Worm (Caenorhabditis elegans) whole organism, L3 larva: ENCODE results near the gene ugt-63.

Experiments used
- ZK546.5 ChIP-seq: sonication (generic microtip); optimal IDR thresholded peaks from 2 replicates; lab custom pipeline; 2017; ENCODE audit warnings: missing biosample characterization, missing genetic modification characterization
- aly-2 ChIP-seq: fragments of 150-350 bp; optimal IDR thresholded peaks from 2 replicates; lab custom pipeline; 2014; ENCODE audit warnings: missing biosample characterization, missing genetic modification characterization
- ama-1 ChIP-seq: fragments of 150-350 bp; optimal IDR thresholded peaks from 2 replicates; lab custom pipeline; 2018
- ceh-16 ChIP-seq: sonication (generic microtip); optimal IDR thresholded peaks from 2 replicates; lab custom pipeline; 2017; ENCODE audit warnings: missing biosample characterization, missing genetic modification characterization
- ceh-28 ChIP-seq: fragments of 150-350 bp; optimal IDR thresholded peaks from 2 replicates; lab custom pipeline; 2014; ENCODE audit warnings: missing biosample characterization, missing genetic modification reagents, missing genetic modification characterization
- ceh-82 ChIP-seq: fragments of 150-350 bp; optimal IDR thresholded peaks from 2 replicates; lab custom pipeline; 2014; ENCODE audit warnings: missing biosample characterization, missing genetic modification characterization
- daf-12 ChIP-seq: fragments of 150-350 bp; optimal IDR thresholded peaks from 2 replicates; lab custom pipeline; 2014; ENCODE audit warnings: missing biosample characterization, missing genetic modification reagents, missing genetic modification characterization
- egl-27 ChIP-seq: sonication (generic microtip); optimal IDR thresholded peaks from 4 replicates; lab custom pipeline; 2017; ENCODE audit warnings: missing biosample characterization, missing genetic modification reagents, missing genetic modification characterization
- egl-5 ChIP-seq: fragments of 150-350 bp; optimal IDR thresholded peaks from 2 replicates; lab custom pipeline; 2017; ENCODE audit warnings: missing biosample characterization, missing genetic modification reagents, missing genetic modification characterization, inconsistent platforms
- elt-1 ChIP-seq: fragments of 150-350 bp; optimal IDR thresholded peaks from 2 replicates; lab custom pipeline; 2014; ENCODE audit warnings: missing biosample characterization, missing genetic modification characterization
- elt-2 ChIP-seq: sonication (generic microtip); optimal IDR thresholded peaks from 2 replicates; lab custom pipeline; 2016; ENCODE audit warnings: missing genetic modification reagents, mild to moderate bottlenecking, missing genetic modification characterization, missing compliant biosample characterization
- elt-3 ChIP-seq, 3 experiments: fragments of 150-350 bp in 1 of 3; sonication (generic microtip) in 2 of 3; optimal IDR thresholded peaks; 2 replicates in 2 of 3; 4 replicates in 1 of 3; lab custom pipeline; 2014 to 2017; ENCODE audit warnings: missing biosample characterization in 3 of 3, missing genetic modification characterization in 3 of 3
- fkh-10 ChIP-seq: sonication (generic microtip); optimal IDR thresholded peaks from 2 replicates; lab custom pipeline; 2017; ENCODE audit warnings: missing biosample characterization, missing genetic modification reagents, missing genetic modification characterization
- fos-1 ChIP-seq: fragments of 150-350 bp; optimal IDR thresholded peaks from 2 replicates; lab custom pipeline; 2014; ENCODE audit warnings: missing biosample characterization, missing genetic modification characterization
- lin-15B ChIP-seq: fragments of 150-350 bp; optimal IDR thresholded peaks from 2 replicates; lab custom pipeline; 2014; ENCODE audit warnings: missing biosample characterization, missing genetic modification characterization
- lin-39 ChIP-seq: fragments of 150-350 bp; optimal IDR thresholded peaks from 2 replicates; lab custom pipeline; 2018; ENCODE audit warnings: missing biosample characterization, missing genetic modification reagents, missing genetic modification characterization
- lsy-12 ChIP-seq: sonication (generic microtip); optimal IDR thresholded peaks from 2 replicates; lab custom pipeline; 2016; ENCODE audit warnings: mild to moderate bottlenecking, missing genetic modification characterization, missing compliant biosample characterization
- mdl-1 ChIP-seq: fragments of 150-350 bp; optimal IDR thresholded peaks from 2 replicates; lab custom pipeline; 2014; ENCODE audit warnings: missing biosample characterization, missing genetic modification characterization
- nfya-1 ChIP-seq: sonication (generic microtip); optimal IDR thresholded peaks from 2 replicates; lab custom pipeline; 2017; ENCODE audit warnings: missing genetic modification characterization, mild to moderate bottlenecking, missing compliant biosample characterization, antibody characterized with exemption, moderate library complexity; ENCODE audit not compliant: insufficient read depth
- nhr-11 ChIP-seq: fragments of 150-350 bp; optimal IDR thresholded peaks from 2 replicates; lab custom pipeline; 2014; ENCODE audit warnings: missing biosample characterization, missing genetic modification characterization
- nhr-12 ChIP-seq: fragments of 150-350 bp; optimal IDR thresholded peaks from 2 replicates; lab custom pipeline; 2014; ENCODE audit warnings: missing biosample characterization, missing genetic modification characterization
- nhr-23 ChIP-seq: fragments of 150-350 bp; optimal IDR thresholded peaks from 2 replicates; lab custom pipeline; 2014; ENCODE audit warnings: missing biosample characterization, missing genetic modification reagents, missing genetic modification characterization
- nhr-237 ChIP-seq: fragments of 150-350 bp; optimal IDR thresholded peaks from 2 replicates; lab custom pipeline; 2014; ENCODE audit warnings: missing biosample characterization, missing genetic modification characterization
- nhr-25 ChIP-seq: sonication (generic microtip); optimal IDR thresholded peaks from 2 replicates; lab custom pipeline; 2017; ENCODE audit warnings: missing biosample characterization, missing genetic modification characterization
- nhr-28 ChIP-seq: fragments of 150-350 bp; optimal IDR thresholded peaks from 2 replicates; lab custom pipeline; 2014; ENCODE audit warnings: missing biosample characterization, missing genetic modification characterization
- nhr-43 ChIP-seq: sonication (generic microtip); optimal IDR thresholded peaks from 2 replicates; lab custom pipeline; 2016; ENCODE audit warnings: mild to moderate bottlenecking, missing genetic modification characterization, missing compliant biosample characterization; ENCODE audit not compliant: poor library complexity, severe bottlenecking
- nhr-67 ChIP-seq: fragments of 150-350 bp; optimal IDR thresholded peaks from 2 replicates; lab custom pipeline; 2014; ENCODE audit warnings: missing biosample characterization, missing genetic modification characterization
- nhr-76 ChIP-seq: fragments of 150-350 bp; sonication (generic microtip); optimal IDR thresholded peaks from 5 replicates; lab custom pipeline; 2014; ENCODE audit warnings: missing biosample characterization, missing genetic modification characterization
- nhr-77 ChIP-seq: fragments of 150-350 bp; optimal IDR thresholded peaks from 2 replicates; lab custom pipeline; 2014; ENCODE audit warnings: missing biosample characterization, missing genetic modification characterization
- skn-1 ChIP-seq: fragments of 150-350 bp; optimal IDR thresholded peaks from 2 replicates; lab custom pipeline; 2014; ENCODE audit warnings: missing biosample characterization, missing genetic modification characterization
- snpc-4 ChIP-seq: fragments of 150-350 bp; optimal IDR thresholded peaks from 2 replicates; lab custom pipeline; 2014; ENCODE audit warnings: missing biosample characterization, missing genetic modification characterization
- tbx-2 ChIP-seq: sonication (generic microtip); optimal IDR thresholded peaks from 2 replicates; lab custom pipeline; 2016; ENCODE audit warnings: mild to moderate bottlenecking, missing genetic modification characterization, missing compliant biosample characterization
- unc-39 ChIP-seq: sonication (generic microtip); optimal IDR thresholded peaks from 4 replicates; lab custom pipeline; 2017; ENCODE audit warnings: missing biosample characterization, missing genetic modification characterization
- unc-62 ChIP-seq: fragments of 150-350 bp; sonication (generic microtip); optimal IDR thresholded peaks from 4 replicates; lab custom pipeline; 2014; ENCODE audit warnings: missing biosample characterization, missing genetic modification reagents, missing genetic modification characterization
- ztf-11 ChIP-seq: fragments of 150-350 bp; optimal IDR thresholded peaks from 2 replicates; lab custom pipeline; 2014; ENCODE audit warnings: missing biosample characterization, missing genetic modification characterization
- ztf-4 ChIP-seq: fragments of 150-350 bp; optimal IDR thresholded peaks from 2 replicates; lab custom pipeline; 2014; ENCODE audit warnings: missing biosample characterization, missing genetic modification characterization

Gene ugt-63

ce11 chrV:5110684-5111083 is at the start of gene ugt-63:
Gene ugt-63 (minus strand): TSS chrV:5110772.
- TF ChIP-seq nhr-43 (tag; lab: Kevin White, UChicago) (peak; percentile 63), fkh-10 (GFP tag; lab: Kevin White, UChicago) (no peak), nhr-76 (tag; lab: Kevin White, UChicago) (no peak)

- TF ChIP-seq tbx-2 (tag; lab: Kevin White, UChicago): no peak
- no peak for TF ChIP-seq nhr-25 (tag; lab: Kevin White, UChicago)
- TF ChIP-seq nhr-43 (tag; lab: Kevin White, UChicago): no peak
- no peak for TF ChIP-seq nhr-11 (tag; lab: Kevin White, UChicago)
- TF ChIP-seq elt-3 (tag; optimal IDR thresholded peaks at IDR 0.05; lab: Kevin White, UChicago): no peak
- no peak for TF ChIP-seq daf-12
- TF ChIP-seq nhr-76 (tag; lab: Kevin White, UChicago): no peak
- no peak for TF ChIP-seq skn-1 (tag; lab: Kevin White, UChicago)
- no peak for TF ChIP-seq elt-1 (tag; lab: Kevin White, UChicago)
- no peak for TF ChIP-seq egl-5
- TF ChIP-seq aly-2 (tag; lab: Kevin White, UChicago): no peak
- no peak for TF ChIP-seq lin-15B (tag; lab: Kevin White, UChicago)
- no peak for TF ChIP-seq ceh-16 (tag; lab: Kevin White, UChicago)
- no peak for TF ChIP-seq mdl-1 (tag; lab: Kevin White, UChicago)
- no peak for TF ChIP-seq nhr-28 (tag; lab: Kevin White, UChicago)
- no peak for TF ChIP-seq lin-39
- TF ChIP-seq ceh-28 (tag; lab: Kevin White, UChicago): no peak
- no peak for TF ChIP-seq ztf-4 (tag; lab: Kevin White, UChicago)
- TF ChIP-seq fos-1 (tag; lab: Kevin White, UChicago): no peak
- TF ChIP-seq ama-1: no peak
- TF ChIP-seq, all 47 proteins: peak for 0
Measured at ce11 chrV:5158302-5158701, 47.7 kb upstream of the ugt-63 start, which contains the start of gene abu-15. Gene abu-15 (plus strand): TSS chrV:5158602.

DNA sequence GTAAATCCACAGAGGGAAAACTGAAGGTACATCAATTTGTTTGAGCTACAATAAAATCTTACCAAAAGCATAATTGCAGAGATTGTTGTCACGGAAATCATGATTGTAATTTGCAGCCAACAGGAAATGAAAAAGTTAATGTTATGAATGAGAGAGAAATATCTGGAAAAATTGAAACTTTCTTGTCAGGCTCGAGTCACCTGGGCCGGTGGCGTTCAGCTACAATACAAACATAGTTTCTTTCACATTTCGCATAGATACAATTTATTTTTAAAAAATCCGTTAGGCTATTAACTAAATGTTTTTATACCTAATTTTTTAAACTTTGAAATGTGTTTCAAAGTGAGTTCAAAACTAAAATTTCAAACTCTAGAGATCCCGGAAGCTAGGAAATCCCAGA is 47.1 kb upstream of the ugt-63 start, which contains the start of gene srx-39:
Gene srx-39 (minus strand): TSS at position 101 of the 400 bp plus-strand sequence.
- TF ChIP-seq unc-39 (tag; lab: Kevin White, UChicago) (no peak), nhr-25 (tag; lab: Kevin White, UChicago) (no peak), nfya-1 (tag; lab: Kevin White, UChicago) (no peak), fos-1 (tag; lab: Kevin White, UChicago) (no peak), lin-39 (no peak), elt-2 (no peak), nhr-77 (tag; lab: Kevin White, UChicago) (no peak), nhr-28 (tag; lab: Kevin White, UChicago) (no peak), nhr-23 (tag; lab: Kevin White, UChicago) (no peak), egl-5 (no peak), tbx-2 (tag; lab: Kevin White, UChicago) (no peak), daf-12 (no peak), aly-2 (tag; lab: Kevin White, UChicago) (no peak), ztf-11 (no peak), ceh-82 (tag; lab: Kevin White, UChicago) (no peak), unc-62 (GFP tag; lab: Kevin White, UChicago) (no peak)

- TF ChIP-seq nhr-12 (tag; lab: Kevin White, UChicago) (no peak), egl-5 (no peak), elt-3 (tag; optimal IDR thresholded peaks at IDR 0.05; lab: Kevin White, UChicago) (no peak), nhr-237 (tag; lab: Kevin White, UChicago) (no peak), unc-39 (tag; lab: Kevin White, UChicago) (no peak), lsy-12 (tag; lab: Kevin White, UChicago) (no peak), snpc-4 (tag; lab: Kevin White, UChicago) (no peak), nhr-67 (tag; lab: Kevin White, UChicago) (no peak), daf-12 (no peak), tbx-2 (tag; lab: Kevin White, UChicago) (no peak)
Measured at ce11 chrV:5155516-5155915, 44.9 kb upstream of the ugt-63 start, which contains the start of gene srx-38. Gene srx-38 (minus strand): TSS chrV:5155616.

DNA sequence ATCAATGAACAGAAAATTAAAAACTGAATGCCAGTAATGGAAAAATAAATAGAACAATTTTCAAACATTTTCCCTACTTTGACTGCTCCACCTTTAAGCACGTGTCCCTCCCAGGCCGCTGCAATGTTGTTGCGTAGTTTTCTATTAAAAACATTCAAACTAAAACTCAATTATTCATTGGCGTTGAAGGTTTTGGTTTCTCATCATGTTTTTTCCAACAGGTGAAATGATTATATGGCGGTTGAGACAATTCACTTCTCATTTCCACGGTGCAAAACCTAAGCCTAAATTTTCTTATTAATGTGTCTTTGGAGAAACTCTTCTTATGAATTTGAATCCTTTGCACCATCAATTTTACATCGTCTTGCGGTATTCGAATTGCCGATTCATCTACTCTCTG is 40.3 kb upstream of the ugt-63 start, which contains the start of gene srh-130:
Gene srh-130 (plus strand): TSS at position 301 of the 400 bp plus-strand sequence.
- no peak for TF ChIP-seq elt-2
- no peak for TF ChIP-seq nhr-77 (tag; lab: Kevin White, UChicago)
- no peak for TF ChIP-seq fkh-10 (GFP tag; lab: Kevin White, UChicago)
- TF ChIP-seq ZK546.5 (tag; lab: Kevin White, UChicago): no peak
- TF ChIP-seq nhr-43 (tag; lab: Kevin White, UChicago): no peak
- TF ChIP-seq egl-27 (tag; lab: Kevin White, UChicago): no peak
- no peak for TF ChIP-seq elt-1 (tag; lab: Kevin White, UChicago)
- TF ChIP-seq ceh-28 (tag; lab: Kevin White, UChicago): no peak
